Fruit fly (Drosophila melanogaster) whole organism, embryonic: ENCODE results near the gene CG2157.

ENCODE experiments used
- Blimp-1 ChIP-seq: fragments of 200-800 bp; sonication (Bioruptor generic); optimal IDR thresholded peaks from 3 replicates; lab custom pipeline; 2018; ENCODE audit warnings: missing biosample characterization, missing genetic modification characterization, mild to moderate bottlenecking, moderate library complexity, missing genetic modification reagents
- CG10147 ChIP-seq: fragments of 200-800 bp; sonication (Bioruptor generic); optimal IDR thresholded peaks from 2 replicates; lab custom pipeline; 2019; ENCODE audit warnings: missing biosample characterization, mild to moderate bottlenecking, missing genetic modification characterization, moderate library complexity
- CG10274 ChIP-seq: fragments of 200-800 bp; sonication (Bioruptor generic); optimal IDR thresholded peaks from 3 replicates; lab custom pipeline; 2017; ENCODE audit warnings: missing biosample characterization, mild to moderate bottlenecking, missing genetic modification characterization
- CG10431 ChIP-seq: fragments of 200-800 bp; sonication (Bioruptor generic); optimal IDR thresholded peaks from 3 replicates; lab custom pipeline; 2018; ENCODE audit warnings: missing biosample characterization, mild to moderate bottlenecking, missing genetic modification characterization
- CG11504 ChIP-seq: fragments of 200-800 bp; sonication (Bioruptor generic); optimal IDR thresholded peaks from 3 replicates; lab custom pipeline; 2019; ENCODE audit warnings: missing biosample characterization, mild to moderate bottlenecking, missing genetic modification characterization, moderate library complexity
- CG11695 ChIP-seq: fragments of 200-800 bp; sonication (Bioruptor generic); IDR thresholded peaks from 3 replicates; pipeline ENCODE4 v1.3.6; 2022; ENCODE audit warnings: missing biosample characterization, missing genetic modification characterization
- CG14441 ChIP-seq: fragments of 200-800 bp; sonication (Bioruptor generic); IDR thresholded peaks from 2 replicates; pipeline ENCODE4 v1.3.6; 2022; ENCODE audit warnings: missing biosample characterization, missing genetic modification characterization
- CG1602 ChIP-seq: fragments of 200-800 bp; sonication (Bioruptor generic); optimal IDR thresholded peaks from 3 replicates; lab custom pipeline; 2016; ENCODE audit warnings: missing biosample characterization, missing genetic modification characterization
- CG4617 ChIP-seq: fragments of 200-800 bp; sonication (Bioruptor generic); optimal IDR thresholded peaks from 3 replicates; lab custom pipeline; 2016; ENCODE audit warnings: missing biosample characterization, missing genetic modification characterization, borderline replicate concordance
- CG7786 ChIP-seq: fragments of 200-800 bp; sonication (Bioruptor generic); optimal IDR thresholded peaks from 2 replicates; lab custom pipeline; 2016; ENCODE audit warnings: missing biosample characterization, missing genetic modification characterization
- CG8290 ChIP-seq, 3 experiments: fragments of 200-800 bp; sonication (Bioruptor generic); optimal IDR thresholded peaks; 2 replicates each; lab custom pipeline; 2016 to 2019; ENCODE audit warnings: missing biosample characterization in 3 of 3, missing genetic modification characterization in 3 of 3, mild to moderate bottlenecking in 2 of 3, moderate library complexity in 1 of 3
- CG9215 ChIP-seq: fragments of 200-800 bp; sonication (Bioruptor generic); IDR thresholded peaks from 2 replicates; pipeline ENCODE4 v1.3.6; 2022; ENCODE audit warnings: missing biosample characterization, missing genetic modification characterization
- Gug ChIP-seq: fragments of 200-800 bp; sonication (Bioruptor generic); IDR thresholded peaks from 4 replicates; pipeline ENCODE4 v1.3.6; 2022; ENCODE audit warnings: missing biosample characterization, missing genetic modification characterization
- MTF-1 ChIP-seq: fragments of 200-800 bp; sonication (Bioruptor generic); optimal IDR thresholded peaks from 2 replicates; lab custom pipeline; 2018; ENCODE audit warnings: missing biosample characterization, mild to moderate bottlenecking, missing genetic modification characterization, borderline replicate concordance
- Max ChIP-seq: fragments of 200-800 bp; sonication (Bioruptor generic); optimal IDR thresholded peaks from 2 replicates; lab custom pipeline; 2016; ENCODE audit warnings: missing biosample characterization, mild to moderate bottlenecking, missing genetic modification characterization
- Opbp ChIP-seq: fragments of 200-800 bp; sonication (Bioruptor generic); IDR thresholded peaks from 3 replicates; pipeline ENCODE4 v1.3.6; 2022; ENCODE audit warnings: missing biosample characterization, missing genetic modification characterization; ENCODE audit not compliant: partially characterized antibody
- Ravus ChIP-seq: fragments of 200-800 bp; sonication (Bioruptor generic); IDR thresholded peaks from 2 replicates; pipeline ENCODE4 v1.3.6; 2022; ENCODE audit warnings: missing biosample characterization, missing genetic modification characterization
- Sry-δ ChIP-seq: fragments of 200-800 bp; sonication (Bioruptor generic); optimal IDR thresholded peaks from 2 replicates; lab custom pipeline; 2016; ENCODE audit warnings: missing biosample characterization, missing genetic modification characterization
- Stat92E ChIP-seq, 3 experiments: fragments of >200 bp in 2 of 3; fragments of 200-800 bp in 1 of 3; sonication (Bioruptor generic) in 1 of 3; optimal IDR thresholded peaks; 2 replicates each; lab custom pipeline; 2017 to 2019; ENCODE audit warnings: missing biosample characterization in 3 of 3, missing genetic modification characterization in 3 of 3, mild to moderate bottlenecking in 1 of 3, moderate library complexity in 1 of 3
- bcd ChIP-seq: fragments of 200-800 bp; sonication (Bioruptor generic); optimal IDR thresholded peaks from 2 replicates; lab custom pipeline; 2017; ENCODE audit warnings: missing biosample characterization, mild to moderate bottlenecking, missing genetic modification characterization
- cwo ChIP-seq: fragments of 200-800 bp; sonication (Bioruptor generic); optimal IDR thresholded peaks from 3 replicates; lab custom pipeline; 2017; ENCODE audit warnings: missing biosample characterization, missing genetic modification characterization, mild to moderate bottlenecking, moderate library complexity, missing genetic modification reagents
- dmrt99B ChIP-seq: fragments of 200-800 bp; sonication (Bioruptor generic); optimal IDR thresholded peaks from 2 replicates; lab custom pipeline; 2018; ENCODE audit warnings: missing biosample characterization, mild to moderate bottlenecking, missing genetic modification characterization, moderate library complexity
- exex ChIP-seq: fragments of 200-800 bp; sonication (Bioruptor generic); optimal IDR thresholded peaks from 4 replicates; lab custom pipeline; 2018; ENCODE audit warnings: missing biosample characterization, mild to moderate bottlenecking, missing genetic modification characterization, moderate library complexity
- gcm2 ChIP-seq: fragments of 200-800 bp; sonication (Bioruptor generic); optimal IDR thresholded peaks from 2 replicates; lab custom pipeline; 2016; ENCODE audit warnings: missing biosample characterization, missing genetic modification characterization
- grn ChIP-seq: fragments of 200-800 bp; sonication (Bioruptor generic); optimal IDR thresholded peaks from 3 replicates; lab custom pipeline; 2017; ENCODE audit warnings: missing biosample characterization, missing genetic modification characterization
- kni ChIP-seq: fragments of 200-800 bp; sonication (Bioruptor generic); optimal IDR thresholded peaks from 3 replicates; lab custom pipeline; 2017; ENCODE audit warnings: mild to moderate bottlenecking, missing biosample characterization, missing genetic modification reagents, missing genetic modification characterization
- mirr ChIP-seq: fragments of 200-800 bp; sonication (Bioruptor generic); optimal IDR thresholded peaks from 3 replicates; lab custom pipeline; 2018; ENCODE audit warnings: missing biosample characterization, mild to moderate bottlenecking, missing genetic modification characterization
- nmo ChIP-seq: fragments of 200-800 bp; sonication (Bioruptor generic); optimal IDR thresholded peaks from 2 replicates; lab custom pipeline; 2018; ENCODE audit warnings: missing biosample characterization, mild to moderate bottlenecking, missing genetic modification characterization, moderate library complexity
- p53 ChIP-seq: fragments of 200-800 bp; sonication (Bioruptor generic); optimal IDR thresholded peaks from 2 replicates; lab custom pipeline; 2016; ENCODE audit warnings: missing biosample characterization, missing genetic modification characterization
- row ChIP-seq: fragments of 200-800 bp; sonication (Bioruptor generic); IDR thresholded peaks from 3 replicates; pipeline ENCODE4 v1.3.6; 2022; ENCODE audit warnings: missing biosample characterization, missing genetic modification characterization
- sens ChIP-seq: fragments of 200-800 bp; sonication (Bioruptor generic); peaks from one replicate; lab custom pipeline; 2016; ENCODE audit warnings: missing biosample characterization, missing genetic modification characterization
- sug ChIP-seq: fragments of 200-800 bp; optimal IDR thresholded peaks from 2 replicates; lab custom pipeline; 2019; ENCODE audit warnings: missing biosample characterization, mild to moderate bottlenecking, missing genetic modification characterization, moderate library complexity
- tin ChIP-seq: fragments of 200-800 bp; sonication (Bioruptor generic); optimal IDR thresholded peaks from 3 replicates; lab custom pipeline; 2016; ENCODE audit warnings: missing biosample characterization, missing genetic modification characterization

Gene CG2157

dm6 chrX:10883740-10884139 lies 14.7 kb downstream of the CG2157 start:
- no peak for TF ChIP-seq CG9215 (GFP tag; lab: Robert Waterston, UW)
- no peak for TF ChIP-seq p53 (GFP tag; lab: Kevin White, UChicago)
- TF ChIP-seq dmrt99B, result no peak
- TF ChIP-seq CG11504 (tag; lab: Kevin White, UChicago), result no peak
- TF ChIP-seq Sry-δ (GFP tag; lab: Kevin White, UChicago), result no peak
- no peak for TF ChIP-seq MTF-1 (GFP tag; lab: Kevin White, UChicago)
- no peak for TF ChIP-seq Stat92E (GFP tag; optimal IDR thresholded peaks at IDR 0.05; lab: Kevin White, UChicago)
- TF ChIP-seq Opbp (GFP tag; lab: Robert Waterston, UW), result no peak
- TF ChIP-seq CG10147, result no peak
- no peak for TF ChIP-seq bcd
- no peak for TF ChIP-seq CG10431 (GFP tag; lab: Kevin White, UChicago)
- TF ChIP-seq nmo (GFP tag; lab: Kevin White, UChicago), result no peak
- no peak for TF ChIP-seq CG1602
- no peak for TF ChIP-seq CG14441 (GFP tag; lab: Robert Waterston, UW)
- no peak for TF ChIP-seq gcm2 (GFP tag; lab: Kevin White, UChicago)
- TF ChIP-seq, all 482 proteins: peak for 0

- TF ChIP-seq CG10274 (GFP tag; lab: Kevin White, UChicago) (peak; percentile 94), CG8290 (GFP tag; optimal IDR thresholded peaks at IDR 0.05; lab: Kevin White, UChicago) (no peak), CG8290 (tag; optimal IDR thresholded peaks at IDR 0.05; lab: Kevin White, UChicago) (peak in 1 of 2 experiments; percentile 11), CG4617 (GFP tag; lab: Kevin White, UChicago) (no peak), row (GFP tag; lab: Robert Waterston, UW) (peak; percentile 44), CG7786 (GFP tag; lab: Kevin White, UChicago) (peak; percentile 12), Ravus (GFP tag; lab: Robert Waterston, UW) (no peak), Gug (no peak), CG11695 (GFP tag; lab: Robert Waterston, UW) (no peak), sens (GFP tag; lab: Kevin White, UChicago) (peak; percentile 37)
Observed at dm6 chrX:10886418-10886817, 17.3 kb downstream of the CG2157 start.

dm6 chrX:10887643-10888042 lies 18.6 kb downstream of the CG2157 start:
- TF ChIP-seq grn, result peak; percentile 74
- TF ChIP-seq sug (tag; lab: Kevin White, UChicago), result peak; percentile 33
- peak; percentile 15 for TF ChIP-seq cwo (GFP tag; lab: Kevin White, UChicago)
- peak; percentile 39 for TF ChIP-seq mirr (GFP tag; lab: Kevin White, UChicago)
- TF ChIP-seq exex (tag; lab: Kevin White, UChicago), result peak; percentile 91
- no peak for TF ChIP-seq kni

DNA sequence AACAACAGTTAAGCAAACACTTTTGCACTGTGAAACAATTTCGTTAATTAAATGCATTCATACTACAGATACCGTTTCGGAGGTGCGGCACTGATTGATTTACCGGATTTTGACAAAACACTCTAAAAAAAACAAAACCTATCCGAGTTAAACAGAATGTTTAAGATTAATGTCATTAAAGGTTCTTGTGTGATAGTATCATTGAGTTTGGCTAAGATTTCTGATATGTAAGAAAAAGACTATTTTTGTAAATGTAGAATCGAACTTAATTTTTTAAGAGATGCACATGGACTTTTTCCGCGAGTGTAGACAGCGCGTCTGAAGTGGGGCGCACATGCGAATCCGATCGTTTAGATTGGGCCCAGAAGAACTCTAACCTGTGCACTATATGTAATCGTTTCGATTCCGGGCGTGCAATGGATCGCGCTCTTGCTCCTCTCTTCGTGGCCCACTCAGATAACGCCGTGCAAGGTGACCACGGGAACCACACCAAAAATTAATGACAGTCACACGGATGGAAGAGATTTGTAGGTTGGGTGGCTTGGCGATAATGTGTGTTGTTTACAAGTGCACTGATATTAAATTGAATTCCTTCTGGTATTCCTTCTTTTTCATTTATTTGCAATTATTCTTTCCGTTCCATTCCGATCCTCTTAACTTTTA lies 21.0 kb downstream of the CG2157 start:
- TF ChIP-seq Blimp-1 (GFP tag; lab: Kevin White, UChicago) (no peak), Max (GFP tag; lab: Kevin White, UChicago) (no peak), CG8290 (GFP tag; optimal IDR thresholded peaks at IDR 0.05; lab: Kevin White, UChicago) (no peak), CG8290 (tag; optimal IDR thresholded peaks at IDR 0.05; lab: Kevin White, UChicago) (no peak), tin (GFP tag; lab: Kevin White, UChicago) (no peak), dmrt99B (no peak)
